Worm (Caenorhabditis elegans): ENCODE data around the gene T16G1.18.

ce11 chrV:12964076-12964475 lies 13.0 kb downstream of the T16G1.18 start, which contains the start of gene srd-35:
- no peak for TF ChIP-seq cog-1 (tag; optimal IDR thresholded peaks at IDR 0.05)
- TF ChIP-seq flt-1 (GFP tag; IDR thresholded peaks at IDR 0.05): no peak
- TF ChIP-seq med-1 (GFP tag; optimal IDR thresholded peaks at IDR 0.05; ENCODE audit: insufficient read depth): no peak
- TF ChIP-seq klf-2 (GFP tag; conservative IDR thresholded peaks at IDR 0.05): no peak
- no peak for TF ChIP-seq ztf-23 (GFP tag; IDR thresholded peaks at IDR 0.05)
- TF ChIP-seq ztf-29 (GFP tag; IDR thresholded peaks at IDR 0.05): no peak
- TF ChIP-seq ref-1 (GFP tag; conservative IDR thresholded peaks at IDR 0.05): no peak
- TF ChIP-seq T22C8.4 (GFP tag; IDR thresholded peaks at IDR 0.05): no peak
- no peak for TF ChIP-seq tab-1 (GFP tag; IDR thresholded peaks at IDR 0.05)

All from whole organism, midembryonic.